Worm (Caenorhabditis elegans) whole organism, L4 larva: ENCODE results near the gene F44E5.5.

ENCODE experiments used
- F37D6.2 ChIP-seq: sonication (generic microtip); optimal IDR thresholded peaks from 2 replicates; lab custom pipeline; 2016; ENCODE audit warnings: mild to moderate bottlenecking, missing genetic modification characterization, missing compliant biosample characterization
- F49E8.2 ChIP-seq: sonication (generic microtip); optimal IDR thresholded peaks from 2 replicates; lab custom pipeline; 2016; ENCODE audit warnings: missing compliant biosample characterization, mild to moderate bottlenecking, missing genetic modification characterization, borderline replicate concordance
- R02D3.7 ChIP-seq: fragments of 150-350 bp; sonication (generic microtip); optimal IDR thresholded peaks from 3 replicates; lab custom pipeline; 2014; ENCODE audit warnings: missing biosample characterization, missing genetic modification characterization
- T20F7.1 ChIP-seq: fragments of 200-800 bp; sonication (Bioruptor generic); optimal IDR thresholded peaks from 2 replicates; lab custom pipeline; 2018; ENCODE audit warnings: mild to moderate bottlenecking, missing genetic modification characterization, missing compliant biosample characterization
- T26A8.4 ChIP-seq: fragments of 200-800 bp; sonication (Bioruptor generic); IDR thresholded peaks from 2 replicates; pipeline ENCODE4 v1.3.6; 2022; ENCODE audit warnings: missing genetic modification characterization, missing compliant biosample characterization
- Y5F2A.4 ChIP-seq: fragments of 200-800 bp; sonication (Bioruptor generic); optimal IDR thresholded peaks from 2 replicates; lab custom pipeline; 2018; ENCODE audit warnings: mild to moderate bottlenecking, missing genetic modification characterization, missing compliant biosample characterization
- Y75B8A.6 ChIP-seq: fragments of 200-800 bp; sonication (Bioruptor generic); IDR thresholded peaks from 2 replicates; pipeline ENCODE4 v1.3.6; 2022; ENCODE audit warnings: missing genetic modification reagents, missing genetic modification characterization, missing compliant biosample characterization
- aha-1 ChIP-seq: fragments of 150-350 bp; peaks from one replicate; lab custom pipeline; 2014; ENCODE audit warnings: missing biosample characterization, missing genetic modification characterization
- ama-1 ChIP-seq: fragments of 150-350 bp; optimal IDR thresholded peaks from 2 replicates; lab custom pipeline; 2014; ENCODE audit warnings: inconsistent platforms, mixed read lengths
- arid-1 ChIP-seq: fragments of 200-800 bp; sonication (Bioruptor generic); conservative IDR thresholded peaks from 2 replicates; pipeline ENCODE4 v1.3.6; 2022; ENCODE audit warnings: missing genetic modification reagents, missing genetic modification characterization, missing compliant biosample characterization
- attf-4 ChIP-seq: sonication (generic microtip); optimal IDR thresholded peaks from 3 replicates; lab custom pipeline; 2017; ENCODE audit warnings: missing biosample characterization, missing genetic modification characterization
- ceh-28 ChIP-seq: fragments of 150-350 bp; optimal IDR thresholded peaks from 2 replicates; lab custom pipeline; 2014; ENCODE audit warnings: missing biosample characterization, missing genetic modification reagents, missing genetic modification characterization
- cey-2 ChIP-seq: sonication (generic microtip); optimal IDR thresholded peaks from 3 replicates; lab custom pipeline; 2017; ENCODE audit warnings: missing genetic modification characterization, mild to moderate bottlenecking, missing compliant biosample characterization, antibody characterized with exemption, borderline replicate concordance; ENCODE audit not compliant: insufficient read depth
- dve-1 ChIP-seq: sonication (generic microtip); optimal IDR thresholded peaks from 2 replicates; lab custom pipeline; 2017; ENCODE audit warnings: antibody characterized with exemption, mild to moderate bottlenecking, missing genetic modification characterization, missing compliant biosample characterization; ENCODE audit not compliant: insufficient read depth
- fos-1 ChIP-seq: fragments of 150-350 bp; optimal IDR thresholded peaks from 2 replicates; lab custom pipeline; 2014; ENCODE audit warnings: missing biosample characterization, missing genetic modification characterization
- gei-8 ChIP-seq: fragments of 200-800 bp; sonication (Bioruptor generic); optimal IDR thresholded peaks from 2 replicates; lab custom pipeline; 2018; ENCODE audit warnings: mild to moderate bottlenecking, missing genetic modification characterization, missing compliant biosample characterization
- hif-1 ChIP-seq, 2 experiments: sonication (generic microtip); optimal IDR thresholded peaks; 2 replicates each; lab custom pipeline; 2016 to 2017; ENCODE audit warnings: missing compliant biosample characterization in 2 of 2, missing genetic modification characterization in 2 of 2, missing genetic modification reagents in 2 of 2, missing genotype in 2 of 2, mild to moderate bottlenecking in 1 of 2
- hlh-11 ChIP-seq: fragments of 200-800 bp; sonication (Bioruptor generic); optimal IDR thresholded peaks from 2 replicates; lab custom pipeline; 2018; ENCODE audit warnings: mild to moderate bottlenecking, missing genetic modification characterization, missing compliant biosample characterization
- hlh-30 ChIP-seq: sonication (generic microtip); optimal IDR thresholded peaks from 2 replicates; lab custom pipeline; 2017; ENCODE audit warnings: antibody characterized with exemption, mild to moderate bottlenecking, missing genetic modification characterization, missing compliant biosample characterization; ENCODE audit not compliant: insufficient read depth
- hmg-1.1 ChIP-seq: fragments of 200-800 bp; sonication (Bioruptor generic); IDR thresholded peaks from 2 replicates; pipeline ENCODE4 v1.3.6; 2022; ENCODE audit warnings: missing genetic modification reagents, missing genetic modification characterization, missing compliant biosample characterization
- lin-13 ChIP-seq: fragments of 150-350 bp; optimal IDR thresholded peaks from 2 replicates; lab custom pipeline; 2014; ENCODE audit warnings: missing biosample characterization, missing genetic modification reagents, missing genetic modification characterization
- mdl-1 ChIP-seq, 2 experiments: fragments of 150-350 bp in 1 of 2; sonication (generic microtip) in 1 of 2; optimal IDR thresholded peaks; 2 replicates each; lab custom pipeline; 2014 to 2017; ENCODE audit warnings: missing biosample characterization in 2 of 2, missing genetic modification characterization in 2 of 2
- mdt-29 ChIP-seq: fragments of 200-800 bp; sonication (Bioruptor generic); IDR thresholded peaks from 2 replicates; pipeline ENCODE4 v1.3.6; 2022; ENCODE audit warnings: missing genetic modification reagents, missing genetic modification characterization, missing compliant biosample characterization
- mep-1 ChIP-seq: fragments of 150-350 bp; sonication (generic microtip); optimal IDR thresholded peaks from 3 replicates; lab custom pipeline; 2014; ENCODE audit warnings: missing biosample characterization, missing genetic modification characterization
- mes-2 ChIP-seq: sonication (generic microtip); optimal IDR thresholded peaks from 2 replicates; lab custom pipeline; 2016; ENCODE audit warnings: missing genotype, mild to moderate bottlenecking, missing genetic modification characterization, missing compliant biosample characterization; ENCODE audit not compliant: poor library complexity, severe bottlenecking
- mxl-3 ChIP-seq: fragments of 200-800 bp; sonication (Bioruptor generic); optimal IDR thresholded peaks from 2 replicates; lab custom pipeline; 2018; ENCODE audit warnings: mild to moderate bottlenecking, missing genetic modification characterization, missing compliant biosample characterization
- nhr-41 ChIP-seq: fragments of 200-800 bp; sonication (Bioruptor generic); IDR thresholded peaks from 2 replicates; pipeline ENCODE4 v1.3.6; 2022; ENCODE audit warnings: missing genetic modification reagents, missing genetic modification characterization, missing compliant biosample characterization
- nhr-48 ChIP-seq: sonication (generic microtip); optimal IDR thresholded peaks from 2 replicates; lab custom pipeline; 2016; ENCODE audit warnings: mild to moderate bottlenecking, missing genetic modification characterization, missing compliant biosample characterization
- pha-4 ChIP-seq, 2 experiments: fragments of 150-350 bp in 1 of 2; fragments of 200-800 bp in 1 of 2; sonication (Bioruptor generic) in 1 of 2; IDR thresholded peaks in 1 of 2; optimal IDR thresholded peaks in 1 of 2; 2 replicates each; pipeline versions ENCODE4 v1.3.6 to Lab custom; 2014 to 2022; ENCODE audit warnings: missing genetic modification characterization in 2 of 2, missing genetic modification reagents in 2 of 2, missing biosample characterization in 1 of 2, missing compliant biosample characterization in 1 of 2
- saeg-2 ChIP-seq: fragments of 200-800 bp; sonication (Bioruptor generic); IDR thresholded peaks from 2 replicates; pipeline ENCODE4 v1.3.6; 2022; ENCODE audit warnings: missing genetic modification reagents, missing genetic modification characterization, missing compliant biosample characterization
- sdz-12 ChIP-seq: fragments of 200-800 bp; sonication (Bioruptor generic); optimal IDR thresholded peaks from 2 replicates; lab custom pipeline; 2018; ENCODE audit warnings: mild to moderate bottlenecking, missing genetic modification characterization, missing compliant biosample characterization
- set-16 ChIP-seq: fragments of 200-800 bp; sonication (Bioruptor generic); IDR thresholded peaks from 2 replicates; pipeline ENCODE4 v1.3.6; 2022; ENCODE audit warnings: missing genetic modification reagents, missing genetic modification characterization, missing compliant biosample characterization
- skn-1 ChIP-seq: fragments of 150-350 bp; optimal IDR thresholded peaks from 2 replicates; lab custom pipeline; 2014; ENCODE audit warnings: missing biosample characterization, missing genetic modification characterization
- spr-1 ChIP-seq: sonication (generic microtip); optimal IDR thresholded peaks from 2 replicates; lab custom pipeline; 2016; ENCODE audit warnings: mild to moderate bottlenecking, missing genetic modification characterization, missing compliant biosample characterization
- spr-3 ChIP-seq: fragments of 200-800 bp; sonication (Bioruptor generic); optimal IDR thresholded peaks from 2 replicates; lab custom pipeline; 2018; ENCODE audit warnings: mild to moderate bottlenecking, missing genetic modification characterization, missing compliant biosample characterization
- unc-62 ChIP-seq, 3 experiments: fragments of 150-350 bp in 1 of 3; sonication (generic microtip); optimal IDR thresholded peaks in 2 of 3; peaks in 1 of 3; 1 replicate in 1 of 3; 2 replicates in 2 of 3; lab custom pipeline; 2014 to 2017; ENCODE audit warnings: missing biosample characterization in 3 of 3, missing genetic modification characterization in 3 of 3, missing genetic modification reagents in 3 of 3, missing genotype in 1 of 3
- vab-7 ChIP-seq: fragments of 200-800 bp; sonication (Bioruptor generic); IDR thresholded peaks from 2 replicates; pipeline ENCODE4 v1.3.6; 2022; ENCODE audit warnings: missing genetic modification reagents, missing genetic modification characterization, missing compliant biosample characterization
- zip-2 ChIP-seq: fragments of 150-350 bp; optimal IDR thresholded peaks from 2 replicates; lab custom pipeline; 2014; ENCODE audit warnings: missing biosample characterization, missing genetic modification characterization

F44E5.5 gene

DNA sequence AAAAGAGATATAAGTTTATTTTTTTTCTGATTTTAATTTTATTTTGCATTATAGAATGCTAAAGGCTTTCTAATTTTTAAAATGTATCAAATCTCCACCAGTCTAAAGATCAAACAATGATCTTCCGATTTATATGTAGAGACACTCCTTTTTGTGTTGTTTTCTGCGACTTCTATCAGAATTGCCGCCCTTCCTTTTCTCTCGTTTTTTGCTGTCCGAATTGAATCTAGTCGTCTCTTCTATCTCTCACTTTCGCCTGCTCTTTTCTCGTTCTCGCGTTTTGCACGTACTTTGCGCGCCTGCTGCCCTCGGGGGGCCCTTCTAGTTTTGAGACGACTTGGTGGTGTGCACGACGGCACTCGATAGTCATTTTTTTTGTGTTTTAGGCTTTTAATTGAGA, 35.1 kb upstream of the F44E5.5 start (continued):
- TF ChIP-seq vab-7 (GFP tag; lab: Robert Waterston, UW) (no peak), nhr-48 (tag; lab: Kevin White, UChicago) (no peak), unc-62 (GFP tag; optimal IDR thresholded peaks at IDR 0.05 in 1 of 2; lab: Kevin White, UChicago) (peak in 1 of 2 experiments; percentile 92), unc-62 (tag; optimal IDR thresholded peaks at IDR 0.05; lab: Kevin White, UChicago) (no peak), Y75B8A.6 (no peak), zip-2 (no peak), cey-2 (tag; lab: Kevin White, UChicago) (no peak), T26A8.4 (GFP tag; lab: Robert Waterston, UW) (no peak), mep-1 (tag; lab: Kevin White, UChicago) (peak; percentile 65), Y5F2A.4 (GFP tag; lab: Kevin White, UChicago) (no peak), R02D3.7 (no peak), hlh-30 (peak; percentile 50), spr-3 (GFP tag; lab: Kevin White, UChicago) (no peak), mdt-29 (GFP tag; lab: Robert Waterston, UW) (no peak), mxl-3 (GFP tag; lab: Kevin White, UChicago) (no peak), F49E8.2 (tag; lab: Kevin White, UChicago) (no peak), ceh-28 (no peak), spr-1 (tag; lab: Kevin White, UChicago) (peak; percentile 45), T20F7.1 (GFP tag; lab: Kevin White, UChicago) (peak; percentile 31), dve-1 (tag; lab: Kevin White, UChicago) (no peak), gei-8 (GFP tag; lab: Kevin White, UChicago) (no peak), aha-1 (peak; percentile 100), hif-1 (tag; optimal IDR thresholded peaks at IDR 0.05; lab: Kevin White, UChicago) (peak; percentile 78 to 99), skn-1 (no peak), ama-1 (lab: Kevin White, UChicago) (no peak), fos-1 (tag; lab: Kevin White, UChicago) (no peak), hlh-11 (tag; lab: Kevin White, UChicago) (peak; percentile 53), saeg-2 (GFP tag; lab: Robert Waterston, UW) (no peak), pha-4 (GFP tag; IDR thresholded peaks at IDR 0.05; lab: Robert Waterston, UW) (no peak), pha-4 (tag; optimal IDR thresholded peaks at IDR 0.05; lab: Kevin White, UChicago) (no peak), hmg-1.1 (GFP tag; lab: Robert Waterston, UW) (peak; percentile 49; the same call in 1 of the 2 replicates), lin-13 (GFP tag; lab: Kevin White, UChicago) (peak; percentile 36), attf-4 (tag; lab: Kevin White, UChicago) (no peak), mes-2 (tag; lab: Kevin White, UChicago) (peak; percentile 18), mdl-1 (tag; optimal IDR thresholded peaks at IDR 0.05; lab: Kevin White, UChicago) (peak; percentile 36 to 55), nhr-41 (GFP tag; lab: Robert Waterston, UW) (no peak), arid-1 (GFP tag; lab: Robert Waterston, UW) (no peak), sdz-12 (GFP tag; lab: Kevin White, UChicago) (no peak)

DNA sequence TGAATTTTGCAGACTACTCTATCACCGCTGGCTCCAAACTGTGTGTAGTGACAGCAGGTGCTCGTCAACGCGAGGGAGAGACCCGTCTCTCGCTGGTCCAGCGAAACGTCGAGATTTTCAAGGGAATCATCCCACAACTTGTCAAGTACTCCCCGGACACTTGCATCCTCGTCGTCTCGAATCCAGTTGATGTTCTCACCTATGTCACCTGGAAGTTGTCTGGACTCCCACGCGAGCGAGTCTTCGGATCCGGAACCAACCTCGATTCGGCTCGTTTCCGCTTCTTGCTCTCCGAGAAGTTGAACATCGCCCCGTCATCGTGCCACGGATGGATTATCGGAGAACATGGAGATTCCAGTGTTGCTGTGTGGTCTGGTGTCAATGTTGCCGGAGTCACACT, 33.8 kb upstream of the F44E5.5 start:
- no peak for TF ChIP-seq F37D6.2 (tag; lab: Kevin White, UChicago)
- peak; percentile 39; the same call in 1 of the 2 replicates for TF ChIP-seq set-16 (GFP tag; lab: Robert Waterston, UW)
- TF ChIP-seq aha-1, result peak; percentile 85
- TF ChIP-seq, all 104 proteins: peak for 2
